Worm (Caenorhabditis elegans) whole organism, midembryonic: ENCODE results near the gene srw-56.

Experiments used
- T22C8.4 ChIP-seq: fragments of 200-800 bp; sonication (Bioruptor generic); IDR thresholded peaks from 2 replicates; pipeline ENCODE4 v1.3.6; 2022; ENCODE audit warnings: missing genetic modification characterization, missing compliant biosample characterization
- cog-1 ChIP-seq: sonication (generic microtip); optimal IDR thresholded peaks from 2 replicates; lab custom pipeline; 2016; ENCODE audit warnings: missing genetic modification characterization, missing compliant biosample characterization
- flt-1 ChIP-seq: fragments of 200-800 bp; sonication (Bioruptor generic); IDR thresholded peaks from 2 replicates; pipeline ENCODE4 v1.3.6; 2022; ENCODE audit warnings: missing genetic modification characterization, missing compliant biosample characterization
- med-1 ChIP-seq: sonication (generic microtip); optimal IDR thresholded peaks from 2 replicates; lab custom pipeline; 2017; ENCODE audit warnings: missing genetic modification characterization, mild to moderate bottlenecking, missing compliant biosample characterization, antibody characterized with exemption, missing genetic modification reagents; ENCODE audit not compliant: insufficient read depth
- ref-1 ChIP-seq: fragments of 200-800 bp; sonication (Bioruptor generic); conservative IDR thresholded peaks from 2 replicates; pipeline ENCODE4 v1.3.6; 2022; ENCODE audit warnings: missing genetic modification reagents, missing genetic modification characterization, missing compliant biosample characterization
- tab-1 ChIP-seq: fragments of 200-800 bp; sonication (Bioruptor generic); IDR thresholded peaks from 2 replicates; pipeline ENCODE4 v1.3.6; 2022; ENCODE audit warnings: missing genetic modification characterization, missing compliant biosample characterization
- ztf-23 ChIP-seq: fragments of 200-800 bp; sonication (Bioruptor generic); IDR thresholded peaks from 2 replicates; pipeline ENCODE4 v1.3.6; 2022; ENCODE audit warnings: missing genetic modification reagents, missing genetic modification characterization, missing compliant biosample characterization

- TF ChIP-seq ref-1 (no peak), med-1 (GFP tag; lab: Kevin White, UChicago) (no peak), flt-1 (GFP tag; lab: Robert Waterston, UW) (no peak), ztf-23 (no peak), cog-1 (tag; lab: Kevin White, UChicago) (no peak), T22C8.4 (GFP tag; lab: Robert Waterston, UW) (no peak), tab-1 (GFP tag; lab: Robert Waterston, UW) (no peak)
Observed at ce11 chrV:15957098-15957497, 4.4 kb upstream of the srw-56 start, which contains the start of gene F36G9.3.
